Comparison of ENCODE assay signal across 1 fruit fly cellular context in the genomic region with DNA sequence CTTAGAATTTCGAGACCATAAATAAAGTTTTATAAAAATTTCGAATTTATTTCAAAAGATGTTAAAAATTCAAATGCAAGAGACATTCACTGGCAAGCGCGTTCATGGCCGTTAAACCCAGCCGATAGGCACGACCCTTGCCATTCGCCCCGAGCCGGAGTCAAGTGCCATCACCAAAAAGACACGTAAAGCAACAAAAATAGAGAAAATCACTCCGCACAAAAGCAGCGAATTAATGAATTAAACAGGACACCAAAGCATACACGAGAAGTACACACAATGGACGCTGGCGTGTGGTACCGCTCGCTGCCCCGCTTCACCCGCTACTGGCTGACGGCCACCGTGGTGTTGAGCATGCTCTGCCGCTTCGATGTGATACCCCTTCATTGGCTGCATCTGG.
TF ChIP-seq lines count a peak whose summit lies in the region.

A gene (plus strand): TSS at position 1 of the 400 bp plus-strand sequence.

TF ChIP-seq in whole organism, embryonic, 481 proteins besides CTCF, POLR2A, EP300 and RAD21 (continued from another document and continues in another):
- no peak for TF ChIP-seq danr (GFP tag; IDR thresholded peaks at IDR 0.05; lab: Robert Waterston, UW)
- TF ChIP-seq sna (GFP tag; IDR thresholded peaks at IDR 0.05; lab: Robert Waterston, UW; ENCODE audit: partially characterized antibody), result peak; percentile 78
- no peak for TF ChIP-seq CG3838 (GFP tag; optimal IDR thresholded peaks at IDR 0.05; lab: Kevin White, UChicago)
- peak; percentile 84 for TF ChIP-seq ato (GFP tag; IDR thresholded peaks at IDR 0.05; lab: Robert Waterston, UW; ENCODE audit: partially characterized antibody)
- TF ChIP-seq al (GFP tag; IDR thresholded peaks at IDR 0.05; lab: Robert Waterston, UW), result no peak
- no peak for TF ChIP-seq Hr78 (GFP tag; optimal IDR thresholded peaks at IDR 0.05; lab: Kevin White, UChicago)
- peak; percentile 43 for TF ChIP-seq Hmr (GFP tag; optimal IDR thresholded peaks at IDR 0.05; lab: Kevin White, UChicago)
- no peak for TF ChIP-seq pnt (GFP tag; optimal IDR thresholded peaks at IDR 0.05; lab: Kevin White, UChicago)
- no peak for TF ChIP-seq CG7372 (GFP tag; IDR thresholded peaks at IDR 0.05; lab: Robert Waterston, UW)
- no peak for TF ChIP-seq CG11093 (GFP tag; IDR thresholded peaks at IDR 0.05; lab: Robert Waterston, UW)
- no peak for TF ChIP-seq CrebB (tag; optimal IDR thresholded peaks at IDR 0.05; lab: Kevin White, UChicago)
- TF ChIP-seq H2.0 (GFP tag; IDR thresholded peaks at IDR 0.05; lab: Robert Waterston, UW), result peak; percentile 15; the same call in 1 of the 2 replicates
- peak; percentile 29; the same call in 1 of the 2 replicates for TF ChIP-seq slbo (GFP tag; IDR thresholded peaks at IDR 0.05; lab: Robert Waterston, UW)
- no peak for TF ChIP-seq eve (GFP tag; optimal IDR thresholded peaks at IDR 0.05; lab: Kevin White, UChicago)
- no peak for TF ChIP-seq schlank (tag; optimal IDR thresholded peaks at IDR 0.05; lab: Kevin White, UChicago)
- TF ChIP-seq CG12104 (GFP tag; optimal IDR thresholded peaks at IDR 0.05; lab: Kevin White, UChicago), result no peak
- peak; percentile 11 for TF ChIP-seq CG33213 (GFP tag; optimal IDR thresholded peaks at IDR 0.05; lab: Kevin White, UChicago)
- TF ChIP-seq CG14710 (tag; optimal IDR thresholded peaks at IDR 0.05; lab: Kevin White, UChicago), result peak; percentile 15
- TF ChIP-seq CG8290 (GFP tag; optimal IDR thresholded peaks at IDR 0.05; lab: Kevin White, UChicago), result no peak
- TF ChIP-seq CG8290 (tag; optimal IDR thresholded peaks at IDR 0.05; lab: Kevin White, UChicago), result no peak
- TF ChIP-seq Blimp-1 (GFP tag; optimal IDR thresholded peaks at IDR 0.05; lab: Kevin White, UChicago), result no peak
- TF ChIP-seq trem (tag; optimal IDR thresholded peaks at IDR 0.05; lab: Kevin White, UChicago), result peak; percentile 18
- TF ChIP-seq stwl (tag; optimal IDR thresholded peaks at IDR 0.05; lab: Kevin White, UChicago), result no peak
- no peak for TF ChIP-seq maf-S (GFP tag; optimal IDR thresholded peaks at IDR 0.05; lab: Kevin White, UChicago)
- no peak for TF ChIP-seq Dip2 (GFP tag; IDR thresholded peaks at IDR 0.05; lab: Robert Waterston, UW)
- no peak for TF ChIP-seq CG1024 (GFP tag; IDR thresholded peaks at IDR 0.05; lab: Robert Waterston, UW)
- no peak for TF ChIP-seq CG5953 (GFP tag; IDR thresholded peaks at IDR 0.05; lab: Robert Waterston, UW)
- TF ChIP-seq CG10209 (GFP tag; optimal IDR thresholded peaks at IDR 0.05; lab: Kevin White, UChicago), result no peak
- no peak for TF ChIP-seq CG4282 (GFP tag; optimal IDR thresholded peaks at IDR 0.05; lab: Kevin White, UChicago)
- no peak for TF ChIP-seq disco-r (GFP tag; optimal IDR thresholded peaks at IDR 0.05; lab: Kevin White, UChicago)
- TF ChIP-seq CG8281 (tag; optimal IDR thresholded peaks at IDR 0.05; lab: Kevin White, UChicago), result no peak
- no peak for TF ChIP-seq CG17802 (tag; optimal IDR thresholded peaks at IDR 0.05; lab: Kevin White, UChicago)
- TF ChIP-seq CG6654 (GFP tag; optimal IDR thresholded peaks at IDR 0.05; lab: Kevin White, UChicago), result no peak
- TF ChIP-seq twi (tag; optimal IDR thresholded peaks at IDR 0.05; lab: Kevin White, UChicago), result no peak
- no peak for TF ChIP-seq CG17186 (GFP tag; optimal IDR thresholded peaks at IDR 0.05; lab: Kevin White, UChicago)
- no peak for TF ChIP-seq CG6765 (GFP tag; optimal IDR thresholded peaks at IDR 0.05; lab: Kevin White, UChicago)
- TF ChIP-seq Sry-β (GFP tag; optimal IDR thresholded peaks at IDR 0.05; lab: Kevin White, UChicago), result no peak
- no peak for TF ChIP-seq slou (GFP tag; optimal IDR thresholded peaks at IDR 0.05; lab: Kevin White, UChicago)
- TF ChIP-seq Xbp1 (GFP tag; optimal IDR thresholded peaks at IDR 0.05; lab: Kevin White, UChicago), result peak; percentile 92
- no peak for TF ChIP-seq ara (GFP tag; IDR thresholded peaks at IDR 0.05; lab: Robert Waterston, UW)
- TF ChIP-seq CG15479 (GFP tag; optimal IDR thresholded peaks at IDR 0.05; lab: Kevin White, UChicago), result no peak
- TF ChIP-seq Ada2b (GFP tag; IDR thresholded peaks at IDR 0.05; lab: Robert Waterston, UW), result no peak
- TF ChIP-seq dysf (GFP tag; IDR thresholded peaks at IDR 0.05; lab: Robert Waterston, UW), result no peak
- TF ChIP-seq nau (GFP tag; optimal IDR thresholded peaks at IDR 0.05; lab: Kevin White, UChicago), result no peak
- TF ChIP-seq Sox102F (GFP tag; optimal IDR thresholded peaks at IDR 0.05; lab: Kevin White, UChicago), result no peak
- peak; percentile 87 for TF ChIP-seq CG34224 (GFP tag; IDR thresholded peaks at IDR 0.05; lab: Robert Waterston, UW; ENCODE audit: partially characterized antibody)
- TF ChIP-seq CG14441 (GFP tag; IDR thresholded peaks at IDR 0.05; lab: Robert Waterston, UW), result no peak
- no peak for TF ChIP-seq Hand (GFP tag; optimal IDR thresholded peaks at IDR 0.05; lab: Kevin White, UChicago)
- TF ChIP-seq CG34376 (GFP tag; optimal IDR thresholded peaks at IDR 0.05; lab: Kevin White, UChicago), result no peak
- TF ChIP-seq Dll (GFP tag; IDR thresholded peaks at IDR 0.05; lab: Robert Waterston, UW; ENCODE audit: partially characterized antibody), result peak; percentile 92
- TF ChIP-seq pb (GFP tag; optimal IDR thresholded peaks at IDR 0.05; lab: Kevin White, UChicago), result no peak
- no peak for TF ChIP-seq cad (GFP tag; optimal IDR thresholded peaks at IDR 0.05; lab: Kevin White, UChicago)
- TF ChIP-seq tll (GFP tag; optimal IDR thresholded peaks at IDR 0.05; lab: Kevin White, UChicago), result no peak
- TF ChIP-seq MTF-1 (GFP tag; optimal IDR thresholded peaks at IDR 0.05; lab: Kevin White, UChicago; ENCODE audit: borderline replicate concordance), result no peak
- TF ChIP-seq lov (optimal IDR thresholded peaks at IDR 0.05; lab: Kevin White, UChicago), result no peak
- no peak for TF ChIP-seq lov (GFP tag; IDR thresholded peaks at IDR 0.05; lab: Robert Waterston, UW)
- TF ChIP-seq salm (tag; optimal IDR thresholded peaks at IDR 0.05; lab: Kevin White, UChicago), result no peak
- TF ChIP-seq org-1 (GFP tag; optimal IDR thresholded peaks at IDR 0.05; lab: Kevin White, UChicago), result no peak
- TF ChIP-seq Dref (GFP tag; IDR thresholded peaks at IDR 0.05; lab: Robert Waterston, UW), result peak; percentile 53
- TF ChIP-seq Antp (GFP tag; optimal IDR thresholded peaks at IDR 0.05; lab: Kevin White, UChicago), result no peak
- TF ChIP-seq lola (GFP tag; optimal IDR thresholded peaks at IDR 0.05; lab: Kevin White, UChicago), result no peak
- no peak for TF ChIP-seq pum (GFP tag; optimal IDR thresholded peaks at IDR 0.05; lab: Kevin White, UChicago)
- TF ChIP-seq sens-2 (GFP tag; IDR thresholded peaks at IDR 0.05; lab: Robert Waterston, UW), result no peak
- TF ChIP-seq fu2 (GFP tag; optimal IDR thresholded peaks at IDR 0.05; lab: Kevin White, UChicago), result no peak
- no peak for TF ChIP-seq CG6854 (GFP tag; optimal IDR thresholded peaks at IDR 0.05; lab: Kevin White, UChicago)
- no peak for TF ChIP-seq CG8388 (GFP tag; optimal IDR thresholded peaks at IDR 0.05; lab: Kevin White, UChicago)
- TF ChIP-seq bsh (GFP tag; optimal IDR thresholded peaks at IDR 0.05; lab: Kevin White, UChicago), result no peak
- no peak for TF ChIP-seq CG9797 (GFP tag; optimal IDR thresholded peaks at IDR 0.05; lab: Kevin White, UChicago)
- peak; percentile 9 for TF ChIP-seq CG2116 (GFP tag; optimal IDR thresholded peaks at IDR 0.05; lab: Kevin White, UChicago)
- TF ChIP-seq CG17328 (GFP tag; IDR thresholded peaks at IDR 0.05; lab: Robert Waterston, UW), result no peak
- no peak for TF ChIP-seq CG13296 (GFP tag; optimal IDR thresholded peaks at IDR 0.05; lab: Kevin White, UChicago)
- no peak for TF ChIP-seq Ravus (GFP tag; IDR thresholded peaks at IDR 0.05; lab: Robert Waterston, UW)
- no peak for TF ChIP-seq gce (GFP tag; IDR thresholded peaks at IDR 0.05; lab: Robert Waterston, UW)
- no peak for TF ChIP-seq Bdp1 (GFP tag; optimal IDR thresholded peaks at IDR 0.05; lab: Kevin White, UChicago)
- peak; percentile 64 for TF ChIP-seq CG2129 (GFP tag; IDR thresholded peaks at IDR 0.05; lab: Robert Waterston, UW; ENCODE audit: partially characterized antibody)
- TF ChIP-seq CG7556 (GFP tag; optimal IDR thresholded peaks at IDR 0.05; lab: Kevin White, UChicago), result no peak
- peak; percentile 80 for TF ChIP-seq row (GFP tag; IDR thresholded peaks at IDR 0.05; lab: Robert Waterston, UW)
- no peak for TF ChIP-seq ase (GFP tag; IDR thresholded peaks at IDR 0.05; lab: Robert Waterston, UW)
- TF ChIP-seq Hmx (GFP tag; optimal IDR thresholded peaks at IDR 0.05; lab: Kevin White, UChicago), result no peak
- TF ChIP-seq Oli (tag; optimal IDR thresholded peaks at IDR 0.05; lab: Kevin White, UChicago), result no peak
- no peak for TF ChIP-seq jing (GFP tag; optimal IDR thresholded peaks at IDR 0.05; lab: Kevin White, UChicago)
- TF ChIP-seq Dek (tag; optimal IDR thresholded peaks at IDR 0.05; lab: Kevin White, UChicago), result no peak
- TF ChIP-seq dmrt11E (tag; optimal IDR thresholded peaks at IDR 0.05; lab: Kevin White, UChicago), result no peak
- no peak for TF ChIP-seq her (GFP tag; optimal IDR thresholded peaks at IDR 0.05; lab: Kevin White, UChicago)
- TF ChIP-seq Fer2 (tag; optimal IDR thresholded peaks at IDR 0.05; lab: Kevin White, UChicago), result no peak
- no peak for TF ChIP-seq Mrtf (GFP tag; IDR thresholded peaks at IDR 0.05; lab: Robert Waterston, UW)
- TF ChIP-seq CG15696 (tag; optimal IDR thresholded peaks at IDR 0.05; lab: Kevin White, UChicago), result no peak
- no peak for TF ChIP-seq gsb (GFP tag; IDR thresholded peaks at IDR 0.05; lab: Robert Waterston, UW)
- TF ChIP-seq CG10565 (GFP tag; optimal IDR thresholded peaks at IDR 0.05; lab: Kevin White, UChicago), result no peak
- TF ChIP-seq CG10431 (GFP tag; optimal IDR thresholded peaks at IDR 0.05; lab: Kevin White, UChicago), result no peak
- TF ChIP-seq Stat92E (GFP tag; optimal IDR thresholded peaks at IDR 0.05; lab: Kevin White, UChicago), result peak in 1 of 3 experiments; percentile 5
- no peak for TF ChIP-seq aop (GFP tag; IDR thresholded peaks at IDR 0.05; lab: Robert Waterston, UW)
- no peak for TF ChIP-seq CG31365 (tag; optimal IDR thresholded peaks at IDR 0.05; lab: Kevin White, UChicago)
- TF ChIP-seq CG4328 (GFP tag; optimal IDR thresholded peaks at IDR 0.05; lab: Kevin White, UChicago), result no peak
- no peak for TF ChIP-seq stc (GFP tag; IDR thresholded peaks at IDR 0.05; lab: Robert Waterston, UW)
- no peak for TF ChIP-seq pho (GFP tag; optimal IDR thresholded peaks at IDR 0.05; lab: Kevin White, UChicago)
- no peak for TF ChIP-seq peb (GFP tag; IDR thresholded peaks at IDR 0.05; lab: Robert Waterston, UW)
- TF ChIP-seq tio (GFP tag; optimal IDR thresholded peaks at IDR 0.05; lab: Kevin White, UChicago), result no peak
- TF ChIP-seq CG3995 (GFP tag; optimal IDR thresholded peaks at IDR 0.05; lab: Kevin White, UChicago), result no peak
- no peak for TF ChIP-seq CG30431 (GFP tag; optimal IDR thresholded peaks at IDR 0.05; lab: Kevin White, UChicago)
- no peak for TF ChIP-seq Lhr (GFP tag; optimal IDR thresholded peaks at IDR 0.05; lab: Kevin White, UChicago)
- no peak for TF ChIP-seq CG11504 (tag; optimal IDR thresholded peaks at IDR 0.05; lab: Kevin White, UChicago)
- TF ChIP-seq CG10147 (GFP tag; optimal IDR thresholded peaks at IDR 0.05; lab: Kevin White, UChicago), result no peak
- TF ChIP-seq CG33557 (GFP tag; optimal IDR thresholded peaks at IDR 0.05; lab: Kevin White, UChicago), result no peak
- TF ChIP-seq CG11723 (GFP tag; optimal IDR thresholded peaks at IDR 0.05; lab: Kevin White, UChicago), result no peak
- no peak for TF ChIP-seq CG4854 (GFP tag; optimal IDR thresholded peaks at IDR 0.05; lab: Kevin White, UChicago)
- no peak for TF ChIP-seq CG10274 (GFP tag; optimal IDR thresholded peaks at IDR 0.05; lab: Kevin White, UChicago)
- no peak for TF ChIP-seq CG31441 (GFP tag; IDR thresholded peaks at IDR 0.05; lab: Robert Waterston, UW)
- TF ChIP-seq grau (tag; optimal IDR thresholded peaks at IDR 0.05; lab: Kevin White, UChicago), result no peak
- TF ChIP-seq ewg (GFP tag; optimal IDR thresholded peaks at IDR 0.05; lab: Kevin White, UChicago), result no peak
- no peak for TF ChIP-seq CG8765 (GFP tag; IDR thresholded peaks at IDR 0.05; lab: Robert Waterston, UW)
- TF ChIP-seq Fer3 (tag; optimal IDR thresholded peaks at IDR 0.05; lab: Kevin White, UChicago), result no peak
- no peak for TF ChIP-seq CG9727 (GFP tag; optimal IDR thresholded peaks at IDR 0.05; lab: Kevin White, UChicago)
- TF ChIP-seq TFAM (GFP tag; optimal IDR thresholded peaks at IDR 0.05; lab: Kevin White, UChicago), result no peak
- TF ChIP-seq Spps (tag; optimal IDR thresholded peaks at IDR 0.05; lab: Kevin White, UChicago), result no peak
- peak; percentile 80 for TF ChIP-seq zen2 (GFP tag; IDR thresholded peaks at IDR 0.05; lab: Robert Waterston, UW; ENCODE audit: partially characterized antibody)
- no peak for TF ChIP-seq Sox100B (GFP tag; optimal IDR thresholded peaks at IDR 0.05; lab: Kevin White, UChicago)
- TF ChIP-seq corto (GFP tag; optimal IDR thresholded peaks at IDR 0.05; lab: Kevin White, UChicago), result no peak
- TF ChIP-seq CG8478 (optimal IDR thresholded peaks at IDR 0.05; lab: Kevin White, UChicago), result peak; percentile 42
- no peak for TF ChIP-seq PHDP (tag; optimal IDR thresholded peaks at IDR 0.05; lab: Kevin White, UChicago)
- TF ChIP-seq Xrp1 (GFP tag; IDR thresholded peaks at IDR 0.05; lab: Robert Waterston, UW), result no peak
- no peak for TF ChIP-seq CG15073 (GFP tag; optimal IDR thresholded peaks at IDR 0.05; lab: Kevin White, UChicago)
- TF ChIP-seq klu (GFP tag; IDR thresholded peaks at IDR 0.05; lab: Robert Waterston, UW), result no peak
- TF ChIP-seq CG8944 (GFP tag; optimal IDR thresholded peaks at IDR 0.05; lab: Kevin White, UChicago), result no peak
- no peak for TF ChIP-seq br (optimal IDR thresholded peaks at IDR 0.05; lab: Kevin White, UChicago)
- TF ChIP-seq Gsc (GFP tag; IDR thresholded peaks at IDR 0.05; lab: Robert Waterston, UW), result no peak
- no peak for TF ChIP-seq seq (GFP tag; IDR thresholded peaks at IDR 0.05; lab: Robert Waterston, UW)
- no peak for TF ChIP-seq onecut (GFP tag; IDR thresholded peaks at IDR 0.05; lab: Robert Waterston, UW)
- no peak for TF ChIP-seq pros (GFP tag; optimal IDR thresholded peaks at IDR 0.05; lab: Kevin White, UChicago)
- peak; percentile 46; the same call in 1 of the 3 replicates for TF ChIP-seq CG2889 (GFP tag; IDR thresholded peaks at IDR 0.05; lab: Robert Waterston, UW)
- TF ChIP-seq CG12219 (GFP tag; optimal IDR thresholded peaks at IDR 0.05; lab: Kevin White, UChicago), result no peak
- peak; percentile 100 for TF ChIP-seq ftz-f1 (GFP tag; optimal IDR thresholded peaks at IDR 0.05; lab: Kevin White, UChicago)
- no peak for TF ChIP-seq CG10321 (GFP tag; IDR thresholded peaks at IDR 0.05; lab: Robert Waterston, UW)
- no peak for TF ChIP-seq fd102C (GFP tag; optimal IDR thresholded peaks at IDR 0.05; lab: Kevin White, UChicago)
- no peak for TF ChIP-seq sisA (GFP tag; IDR thresholded peaks at IDR 0.05; lab: Robert Waterston, UW)
